Worm (Caenorhabditis elegans) whole organism, L2 larva: ENCODE data around the gene ddb-1.

ENCODE experiments used
- ama-1 ChIP-seq: fragments of 150-350 bp; optimal IDR thresholded peaks from 2 replicates; lab custom pipeline; 2018; ENCODE audit warnings: inconsistent platforms
- dmd-4 ChIP-seq: sonication (generic microtip); optimal IDR thresholded peaks from 2 replicates; lab custom pipeline; 2017; ENCODE audit warnings: missing biosample characterization, missing genetic modification characterization
- elt-3 ChIP-seq: sonication (generic microtip); optimal IDR thresholded peaks from 2 replicates; lab custom pipeline; 2017; ENCODE audit warnings: missing biosample characterization, missing genetic modification characterization
- skn-1 ChIP-seq: sonication (generic microtip); optimal IDR thresholded peaks from 2 replicates; lab custom pipeline; 2017; ENCODE audit warnings: missing biosample characterization, missing genetic modification characterization

ce11 chrIV:12157915-12158314, 37.0 kb upstream of the ddb-1 start:
- TF ChIP-seq skn-1 (no peak), dmd-4 (no peak), elt-3 (tag; lab: Kevin White, UChicago) (no peak), ama-1 (lab: Kevin White, UChicago) (no peak)
